Fruit fly (Drosophila melanogaster) whole organism, embryonic: ENCODE measurements around the gene vito.

Source experiments
- Abd-B ChIP-seq: fragments of 200-800 bp; sonication (Bioruptor generic); optimal IDR thresholded peaks from 2 replicates; lab custom pipeline; 2018; ENCODE audit warnings: missing biosample characterization, mild to moderate bottlenecking, missing genetic modification characterization, moderate library complexity
- Ada2b ChIP-seq: fragments of 200-800 bp; sonication (Bioruptor generic); IDR thresholded peaks from 2 replicates; pipeline ENCODE4 v1.3.6; 2022; ENCODE audit warnings: missing biosample characterization, missing genetic modification characterization
- Atf-2 ChIP-seq: fragments of 200-800 bp; sonication (Bioruptor generic); optimal IDR thresholded peaks from 2 replicates; lab custom pipeline; 2016; ENCODE audit warnings: missing biosample characterization, missing genetic modification characterization
- B-H2 ChIP-seq: fragments of 200-800 bp; sonication (Bioruptor generic); optimal IDR thresholded peaks from 2 replicates; lab custom pipeline; 2018; ENCODE audit warnings: missing biosample characterization, mild to moderate bottlenecking, missing genetic modification characterization
- Bgb ChIP-seq: fragments of 200-800 bp; sonication (Bioruptor generic); IDR thresholded peaks from 2 replicates; pipeline ENCODE4 v1.3.6; 2022; ENCODE audit warnings: missing biosample characterization, missing genetic modification characterization; ENCODE audit not compliant: partially characterized antibody
- CG1024 ChIP-seq: fragments of 200-800 bp; sonication (Bioruptor generic); IDR thresholded peaks from 2 replicates; pipeline ENCODE4 v1.3.6; 2022; ENCODE audit warnings: missing biosample characterization, missing genetic modification characterization
- CG12071 ChIP-seq: fragments of 200-800 bp; sonication (Bioruptor generic); optimal IDR thresholded peaks from 3 replicates; lab custom pipeline; 2018; ENCODE audit warnings: missing biosample characterization, mild to moderate bottlenecking, missing genetic modification characterization
- CG12299 ChIP-seq: fragments of 200-800 bp; sonication (Bioruptor generic); optimal IDR thresholded peaks from 2 replicates; lab custom pipeline; 2018; ENCODE audit warnings: missing biosample characterization, mild to moderate bottlenecking, missing genetic modification characterization
- CG15011 ChIP-seq: fragments of 200-800 bp; sonication (Bioruptor generic); optimal IDR thresholded peaks from 3 replicates; lab custom pipeline; 2018; ENCODE audit warnings: missing biosample characterization, mild to moderate bottlenecking, missing genetic modification characterization
- CG1603 ChIP-seq: fragments of 200-800 bp; sonication (Bioruptor generic); optimal IDR thresholded peaks from 2 replicates; lab custom pipeline; 2019; ENCODE audit warnings: missing biosample characterization, mild to moderate bottlenecking, missing genetic modification characterization, moderate library complexity
- CG17568 ChIP-seq: fragments of 200-800 bp; sonication (Bioruptor generic); optimal IDR thresholded peaks from 2 replicates; lab custom pipeline; 2018; ENCODE audit warnings: missing biosample characterization, mild to moderate bottlenecking, missing genetic modification characterization, moderate library complexity
- CG17802 ChIP-seq: fragments of 200-800 bp; sonication (Bioruptor generic); optimal IDR thresholded peaks from 2 replicates; lab custom pipeline; 2018; ENCODE audit warnings: missing biosample characterization, mild to moderate bottlenecking, missing genetic modification characterization, moderate library complexity
- CG17912 ChIP-seq: fragments of 200-800 bp; sonication (Bioruptor generic); optimal IDR thresholded peaks from 2 replicates; lab custom pipeline; 2018; ENCODE audit warnings: missing biosample characterization, mild to moderate bottlenecking, missing genetic modification characterization
- CG30431 ChIP-seq: fragments of 200-800 bp; sonication (Bioruptor generic); optimal IDR thresholded peaks from 2 replicates; lab custom pipeline; 2017; ENCODE audit warnings: missing biosample characterization, missing genetic modification characterization
- CG31388 ChIP-seq: fragments of 200-800 bp; sonication (Bioruptor generic); optimal IDR thresholded peaks from 2 replicates; lab custom pipeline; 2016; ENCODE audit warnings: missing biosample characterization, missing genetic modification characterization
- CG32772 ChIP-seq: fragments of 200-800 bp; sonication (Bioruptor generic); IDR thresholded peaks from 2 replicates; pipeline ENCODE4 v1.3.6; 2022; ENCODE audit warnings: missing biosample characterization, missing genetic modification characterization
- CG33557 ChIP-seq: fragments of 200-800 bp; sonication (Bioruptor generic); optimal IDR thresholded peaks from 2 replicates; lab custom pipeline; 2019; ENCODE audit warnings: missing biosample characterization, mild to moderate bottlenecking, missing genetic modification characterization, moderate library complexity
- CG3407 ChIP-seq: fragments of 200-800 bp; sonication (Bioruptor generic); optimal IDR thresholded peaks from 2 replicates; lab custom pipeline; 2018; ENCODE audit warnings: missing biosample characterization, mild to moderate bottlenecking, missing genetic modification characterization
- CG3838 ChIP-seq: fragments of 200-800 bp; sonication (Bioruptor generic); optimal IDR thresholded peaks from 3 replicates; lab custom pipeline; 2016; ENCODE audit warnings: missing biosample characterization, missing genetic modification characterization
- CG43689 ChIP-seq: fragments of 200-800 bp; sonication (Bioruptor generic); IDR thresholded peaks from 2 replicates; pipeline ENCODE4 v1.3.6; 2022; ENCODE audit warnings: missing biosample characterization, missing genetic modification characterization
- CG6175 ChIP-seq: fragments of 200-800 bp; sonication (Bioruptor generic); IDR thresholded peaks from 3 replicates; pipeline ENCODE4 v1.3.6; 2022; ENCODE audit warnings: missing biosample characterization, missing genetic modification characterization
- CG6272 ChIP-seq: fragments of 200-800 bp; sonication (Bioruptor generic); IDR thresholded peaks from 2 replicates; pipeline ENCODE4 v1.3.6; 2022; ENCODE audit warnings: missing biosample characterization, missing genetic modification characterization
- CG9437 ChIP-seq: fragments of 200-800 bp; sonication (Bioruptor generic); optimal IDR thresholded peaks from 2 replicates; lab custom pipeline; 2018; ENCODE audit warnings: missing biosample characterization, mild to moderate bottlenecking, missing genetic modification characterization
- CG9817 ChIP-seq: fragments of 200-800 bp; sonication (Bioruptor generic); optimal IDR thresholded peaks from 2 replicates; lab custom pipeline; 2018; ENCODE audit warnings: missing biosample characterization, mild to moderate bottlenecking, missing genetic modification characterization, moderate library complexity
- Camta ChIP-seq: fragments of 200-800 bp; sonication (Bioruptor generic); optimal IDR thresholded peaks from 2 replicates; lab custom pipeline; 2016; ENCODE audit warnings: missing biosample characterization, missing genetic modification characterization
- Dfd ChIP-seq, 2 experiments: fragments of >200 bp; optimal IDR thresholded peaks; 2 replicates each; lab custom pipeline; 2017; ENCODE audit warnings: missing biosample characterization in 2 of 2, missing genetic modification characterization in 2 of 2
- Drgx ChIP-seq: fragments of 200-800 bp; sonication (Bioruptor generic); IDR thresholded peaks from 2 replicates; pipeline ENCODE4 v1.3.6; 2022; ENCODE audit warnings: missing biosample characterization, missing genetic modification characterization
- Fer2 ChIP-seq: fragments of 200-800 bp; sonication (Bioruptor generic); optimal IDR thresholded peaks from 2 replicates; lab custom pipeline; 2018; ENCODE audit warnings: missing biosample characterization, mild to moderate bottlenecking, missing genetic modification characterization, moderate library complexity
- GATAe ChIP-seq: fragments of 200-800 bp; sonication (Bioruptor generic); conservative IDR thresholded peaks from 2 replicates; pipeline ENCODE4 v1.3.6; 2022; ENCODE audit warnings: missing biosample characterization, missing genetic modification characterization
- HLH54F ChIP-seq: fragments of 200-800 bp; sonication (Bioruptor generic); optimal IDR thresholded peaks from 3 replicates; lab custom pipeline; 2016; ENCODE audit warnings: missing biosample characterization, missing genetic modification characterization
- Max ChIP-seq: fragments of 200-800 bp; sonication (Bioruptor generic); optimal IDR thresholded peaks from 2 replicates; lab custom pipeline; 2016; ENCODE audit warnings: missing biosample characterization, mild to moderate bottlenecking, missing genetic modification characterization
- Myb ChIP-seq: fragments of 200-800 bp; sonication (Bioruptor generic); optimal IDR thresholded peaks from 2 replicates; lab custom pipeline; 2016; ENCODE audit warnings: missing biosample characterization, missing genetic modification characterization
- Spps ChIP-seq: fragments of 200-800 bp; sonication (Bioruptor generic); optimal IDR thresholded peaks from 2 replicates; lab custom pipeline; 2018; ENCODE audit warnings: missing biosample characterization, mild to moderate bottlenecking, missing genetic modification characterization
- Sry-δ ChIP-seq: fragments of 200-800 bp; sonication (Bioruptor generic); optimal IDR thresholded peaks from 2 replicates; lab custom pipeline; 2016; ENCODE audit warnings: missing biosample characterization, missing genetic modification characterization
- Stat92E ChIP-seq, 3 experiments: fragments of >200 bp in 2 of 3; fragments of 200-800 bp in 1 of 3; sonication (Bioruptor generic) in 1 of 3; optimal IDR thresholded peaks; 2 replicates each; lab custom pipeline; 2017 to 2019; ENCODE audit warnings: missing biosample characterization in 3 of 3, missing genetic modification characterization in 3 of 3, mild to moderate bottlenecking in 1 of 3, moderate library complexity in 1 of 3
- btn ChIP-seq: fragments of 200-800 bp; sonication (Bioruptor generic); optimal IDR thresholded peaks from 2 replicates; lab custom pipeline; 2016; ENCODE audit warnings: missing biosample characterization, missing genetic modification characterization
- chinmo ChIP-seq: fragments of 200-800 bp; sonication (Bioruptor generic); IDR thresholded peaks from 4 replicates; pipeline ENCODE4 v1.3.6; 2022; ENCODE audit warnings: missing biosample characterization, missing genetic modification characterization; ENCODE audit not compliant: partially characterized antibody
- chn ChIP-seq: fragments of 200-800 bp; sonication (Bioruptor generic); optimal IDR thresholded peaks from 2 replicates; lab custom pipeline; 2016; ENCODE audit warnings: missing biosample characterization, missing genetic modification characterization
- grn ChIP-seq: fragments of 200-800 bp; sonication (Bioruptor generic); optimal IDR thresholded peaks from 3 replicates; lab custom pipeline; 2017; ENCODE audit warnings: missing biosample characterization, missing genetic modification characterization
- gsb ChIP-seq: fragments of 200-800 bp; sonication (Bioruptor generic); IDR thresholded peaks from 2 replicates; pipeline ENCODE4 v1.3.6; 2022; ENCODE audit warnings: missing biosample characterization, missing genetic modification characterization
- ham ChIP-seq: fragments of 200-800 bp; sonication (Bioruptor generic); IDR thresholded peaks from 2 replicates; pipeline ENCODE4 v1.3.6; 2022; ENCODE audit warnings: missing biosample characterization, missing genetic modification characterization
- jumu ChIP-seq: fragments of 200-800 bp; sonication (Bioruptor generic); optimal IDR thresholded peaks from 3 replicates; lab custom pipeline; 2016; ENCODE audit warnings: missing biosample characterization, missing genetic modification characterization
- kni ChIP-seq: fragments of 200-800 bp; sonication (Bioruptor generic); optimal IDR thresholded peaks from 3 replicates; lab custom pipeline; 2017; ENCODE audit warnings: mild to moderate bottlenecking, missing biosample characterization, missing genetic modification reagents, missing genetic modification characterization
- knrl ChIP-seq: fragments of 200-800 bp; sonication (Bioruptor generic); IDR thresholded peaks from 3 replicates; pipeline ENCODE4 v1.3.6; 2022; ENCODE audit warnings: missing biosample characterization, missing genetic modification characterization; ENCODE audit not compliant: partially characterized antibody
- ranshi ChIP-seq: fragments of 200-800 bp; sonication (Bioruptor generic); IDR thresholded peaks from 2 replicates; pipeline ENCODE4 v1.3.6; 2022; ENCODE audit warnings: missing biosample characterization, missing genetic modification characterization
- ro ChIP-seq: fragments of 200-800 bp; sonication (Bioruptor generic); IDR thresholded peaks from 2 replicates; pipeline ENCODE4 v1.3.6; 2022; ENCODE audit warnings: missing biosample characterization, missing genetic modification characterization
- sisA ChIP-seq: fragments of 200-800 bp; sonication (Bioruptor generic); IDR thresholded peaks from 2 replicates; pipeline ENCODE4 v1.3.6; 2022; ENCODE audit warnings: missing biosample characterization, missing genetic modification characterization
- slbo ChIP-seq: fragments of 200-800 bp; sonication (Bioruptor generic); IDR thresholded peaks from 2 replicates; pipeline ENCODE4 v1.3.6; 2022; ENCODE audit warnings: missing biosample characterization, missing genetic modification characterization
- wdn ChIP-seq: fragments of 200-800 bp; sonication (Bioruptor generic); IDR thresholded peaks from 2 replicates; pipeline ENCODE4 v1.3.6; 2022; ENCODE audit warnings: missing biosample characterization, missing genetic modification characterization

vito gene

DNA sequence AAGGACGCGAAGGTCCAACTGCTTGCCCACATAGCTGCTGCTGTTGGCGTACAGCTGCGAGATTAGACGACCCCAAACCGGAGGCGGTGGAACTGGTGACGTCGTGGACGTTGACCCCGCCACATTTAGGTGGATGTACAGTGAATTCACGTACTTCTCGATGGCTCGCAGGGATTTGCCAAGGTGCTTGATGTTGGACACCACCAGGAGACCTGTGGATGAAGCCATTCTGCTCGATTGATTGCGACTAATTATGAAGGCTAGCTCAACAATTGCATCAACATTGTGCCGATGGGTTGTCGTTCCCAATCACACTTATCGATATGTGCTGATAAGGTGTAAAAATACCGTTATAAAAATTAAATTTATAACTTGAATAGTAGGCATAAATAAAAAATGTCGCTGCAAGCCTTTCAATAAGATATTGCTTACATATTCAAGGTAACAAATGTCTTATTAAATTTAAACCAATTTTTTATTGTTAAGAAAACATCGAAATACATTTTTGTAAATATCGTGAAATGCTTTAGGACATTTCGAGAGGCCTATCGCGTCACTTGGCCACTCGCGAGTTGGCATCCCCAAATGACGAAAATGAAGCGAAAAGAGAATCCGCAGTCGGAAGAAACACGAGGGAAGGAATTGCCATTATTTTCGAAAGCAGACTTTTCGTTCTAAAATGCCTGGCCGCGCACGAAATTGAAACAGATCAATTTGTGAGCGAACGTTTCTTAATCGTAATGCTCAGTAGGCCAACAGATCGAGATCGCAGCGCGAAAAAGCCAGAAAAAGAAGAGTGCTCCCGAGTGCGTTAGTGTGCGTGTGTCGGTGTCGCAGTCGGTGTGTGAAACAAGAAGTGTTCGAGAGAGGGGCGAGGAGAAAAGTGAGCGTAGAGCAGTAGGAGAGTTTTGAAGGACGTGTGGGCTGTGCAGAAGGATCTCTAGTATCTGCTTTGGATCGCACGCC, 8.3 kb downstream of the vito start, which contains the start of the genes Ppat-Dpck and scny (continued):
- TF ChIP-seq knrl (GFP tag; lab: Robert Waterston, UW): peak; percentile 95
- no peak for TF ChIP-seq sisA (GFP tag; lab: Robert Waterston, UW)
- no peak for TF ChIP-seq CG15011 (GFP tag; lab: Kevin White, UChicago)
- TF ChIP-seq chinmo: peak; percentile 77; the same call in 2 of the 4 replicates
- TF ChIP-seq GATAe (GFP tag; lab: Robert Waterston, UW): no peak
- TF ChIP-seq CG30431: no peak
- TF ChIP-seq Drgx: 0 out of 2 replicates have a peak, but pooled peaks have one; percentile 8
- TF ChIP-seq Dfd (GFP tag; optimal IDR thresholded peaks at IDR 0.05; lab: Kevin White, UChicago): no peak
- TF ChIP-seq btn (GFP tag; lab: Kevin White, UChicago): no peak
- TF ChIP-seq CG12299 (tag; lab: Kevin White, UChicago): peak; percentile 48
- no peak for TF ChIP-seq CG17912 (GFP tag; lab: Kevin White, UChicago)
- no peak for TF ChIP-seq CG12071 (GFP tag; lab: Kevin White, UChicago)
- no peak for TF ChIP-seq chn (GFP tag; lab: Kevin White, UChicago)
- TF ChIP-seq Abd-B: no peak
- no peak for TF ChIP-seq CG43689 (GFP tag; lab: Robert Waterston, UW)
- no peak for TF ChIP-seq CG3838 (GFP tag; lab: Kevin White, UChicago)
- peak; percentile 54 for TF ChIP-seq grn
- no peak for TF ChIP-seq CG32772 (GFP tag; lab: Robert Waterston, UW)
- TF ChIP-seq CG6272: 0 out of 2 replicates have a peak, but pooled peaks have one; percentile 4
- TF ChIP-seq Atf-2 (GFP tag; lab: Kevin White, UChicago): no peak
- TF ChIP-seq Spps: peak; percentile 28
- peak in 1 of 3 experiments; percentile 66 for TF ChIP-seq Stat92E (GFP tag; optimal IDR thresholded peaks at IDR 0.05; lab: Kevin White, UChicago)
- no peak for TF ChIP-seq CG3407
- no peak for TF ChIP-seq CG6175 (GFP tag; lab: Robert Waterston, UW)
- TF ChIP-seq Myb (GFP tag; lab: Kevin White, UChicago): peak; percentile 71
- no peak for TF ChIP-seq CG31388
- no peak for TF ChIP-seq CG17568 (GFP tag; lab: Kevin White, UChicago)
- peak; percentile 82 for TF ChIP-seq Sry-δ (GFP tag; lab: Kevin White, UChicago)
- TF ChIP-seq wdn (GFP tag; lab: Robert Waterston, UW): no peak
- TF ChIP-seq HLH54F (GFP tag; lab: Kevin White, UChicago): no peak
- peak; percentile 50 for TF ChIP-seq B-H2
- no peak for TF ChIP-seq CG9437 (GFP tag; lab: Kevin White, UChicago)
- no peak for TF ChIP-seq CG9817 (tag; lab: Kevin White, UChicago)
- no peak for TF ChIP-seq CG17802 (tag; lab: Kevin White, UChicago)
- TF ChIP-seq CG33557 (GFP tag; lab: Kevin White, UChicago): peak; percentile 35
- TF ChIP-seq Fer2 (tag; lab: Kevin White, UChicago): no peak
- no peak for TF ChIP-seq ham (GFP tag; lab: Robert Waterston, UW)
- no peak for TF ChIP-seq kni (GFP tag; lab: Kevin White, UChicago)
- peak; percentile 23 for TF ChIP-seq jumu (GFP tag; lab: Kevin White, UChicago)
- TF ChIP-seq ranshi (GFP tag; lab: Robert Waterston, UW): no peak
- TF ChIP-seq Bgb: peak; percentile 89
- no peak for TF ChIP-seq CG1603 (tag; lab: Kevin White, UChicago)
- TF ChIP-seq slbo: no peak
- TF ChIP-seq ro (GFP tag; lab: Robert Waterston, UW): no peak
- TF ChIP-seq Ada2b (GFP tag; lab: Robert Waterston, UW): no peak
- TF ChIP-seq Camta (GFP tag; lab: Kevin White, UChicago): no peak
- TF ChIP-seq CG1024: no peak
- no peak for TF ChIP-seq gsb (GFP tag; lab: Robert Waterston, UW)
- TF ChIP-seq Max: peak; percentile 57
